Worm (Caenorhabditis elegans) whole organism, young adult: ENCODE results near the gene sdz-18.

Experiments
- B0035.1 ChIP-seq: sonication (generic microtip); optimal IDR thresholded peaks from 2 replicates; lab custom pipeline; 2016; ENCODE audit warnings: missing genetic modification characterization, mild to moderate bottlenecking, missing compliant biosample characterization, missing genotype, missing genetic modification reagents
- D2030.7 ChIP-seq: fragments of 200-800 bp; sonication (Bioruptor generic); IDR thresholded peaks from 2 replicates; pipeline ENCODE4 v1.3.6; 2022; ENCODE audit warnings: missing genetic modification reagents, missing genetic modification characterization, missing compliant biosample characterization
- F39B2.1 ChIP-seq: fragments of 200-800 bp; sonication (Bioruptor generic); IDR thresholded peaks from 2 replicates; pipeline ENCODE4 v1.3.6; 2022; ENCODE audit warnings: missing genetic modification reagents, missing genetic modification characterization, missing compliant biosample characterization
- F57C9.4 ChIP-seq: sonication (generic microtip); optimal IDR thresholded peaks from 2 replicates; lab custom pipeline; 2017; ENCODE audit warnings: mild to moderate bottlenecking, missing genetic modification characterization, missing compliant biosample characterization
- ama-1 ChIP-seq, 3 experiments: fragments of 150-350 bp in 1 of 3; sonication (generic microtip) in 2 of 3; optimal IDR thresholded peaks; 2 replicates each; lab custom pipeline; 2014 to 2018; ENCODE audit warnings: missing biosample characterization in 2 of 3, missing genetic modification characterization in 2 of 3, missing genetic modification reagents in 2 of 3
- dox-1 ChIP-seq: fragments of 200-800 bp; sonication (Bioruptor generic); IDR thresholded peaks from 2 replicates; pipeline ENCODE4 v1.3.6; 2022; ENCODE audit warnings: missing genetic modification reagents, missing genetic modification characterization, missing compliant biosample characterization
- dpl-1 ChIP-seq: fragments of 150-350 bp; optimal IDR thresholded peaks from 2 replicates; lab custom pipeline; 2014; ENCODE audit warnings: missing biosample characterization, missing genetic modification reagents, missing genetic modification characterization
- ets-4 ChIP-seq: fragments of 200-800 bp; sonication (Bioruptor generic); optimal IDR thresholded peaks from 2 replicates; lab custom pipeline; 2018; ENCODE audit warnings: mild to moderate bottlenecking, missing genetic modification characterization, missing compliant biosample characterization
- lin-54 ChIP-seq: fragments of 200-800 bp; sonication (Bioruptor generic); optimal IDR thresholded peaks from 2 replicates; lab custom pipeline; 2018; ENCODE audit warnings: mild to moderate bottlenecking, missing genetic modification characterization, missing compliant biosample characterization
- nfya-1 ChIP-seq: sonication (generic microtip); optimal IDR thresholded peaks from 2 replicates; lab custom pipeline; 2017; ENCODE audit warnings: antibody characterized with exemption, missing compliant biosample characterization, missing genetic modification characterization, borderline replicate concordance; ENCODE audit not compliant: insufficient read depth

ce11 chrII:1728253-1728652 lies 22.0 kb upstream of the sdz-18 start, which contains the start of gene btb-9:
- no peak for TF ChIP-seq F39B2.1 (GFP tag; lab: Robert Waterston, UW)
- TF ChIP-seq nfya-1 (tag; lab: Kevin White, UChicago), result no peak
- TF ChIP-seq D2030.7 (GFP tag; lab: Robert Waterston, UW), result no peak
- TF ChIP-seq dox-1, result peak; percentile 37; the same call in 1 of the 2 replicates
- TF ChIP-seq ets-4 (GFP tag; lab: Kevin White, UChicago), result no peak
- TF ChIP-seq F57C9.4 (tag; lab: Kevin White, UChicago), result no peak
- TF ChIP-seq lin-54 (GFP tag; lab: Kevin White, UChicago), result no peak
- no peak for TF ChIP-seq B0035.1 (tag; lab: Kevin White, UChicago)
- TF ChIP-seq ama-1 (optimal IDR thresholded peaks at IDR 0.05; lab: Kevin White, UChicago), result no peak
- TF ChIP-seq ama-1 (GFP tag; optimal IDR thresholded peaks at IDR 0.05; lab: Kevin White, UChicago), result no peak
- TF ChIP-seq dpl-1 (GFP tag; lab: Kevin White, UChicago), result no peak
